Fruit fly (Drosophila melanogaster): ENCODE results near the gene Pi4KIIalpha.

- TF ChIP-seq Crg-1 (GFP tag; optimal IDR thresholded peaks at IDR 0.05) (no peak), CG5204 (GFP tag; optimal IDR thresholded peaks at IDR 0.05) (no peak), cic (GFP tag; optimal IDR thresholded peaks at IDR 0.05) (peak; percentile 21), CG12768 (GFP tag; optimal IDR thresholded peaks at IDR 0.05) (no peak), Clk (GFP tag; optimal IDR thresholded peaks at IDR 0.05) (no peak), tj (GFP tag; optimal IDR thresholded peaks at IDR 0.05) (peak; percentile 58), CG7045 (GFP tag; optimal IDR thresholded peaks at IDR 0.05) (no peak)
Observed at dm6 chr3R:5563420-5563819, at the start of gene Pi4KIIalpha.
